Worm (Caenorhabditis elegans) whole organism, L3 larva: ENCODE data around the gene arrd-2.

Source experiments
- ama-1 ChIP-seq: fragments of 150-350 bp; optimal IDR thresholded peaks from 2 replicates; lab custom pipeline; 2018
- fkh-10 ChIP-seq: sonication (generic microtip); optimal IDR thresholded peaks from 2 replicates; lab custom pipeline; 2017; ENCODE audit warnings: missing biosample characterization, missing genetic modification reagents, missing genetic modification characterization
- lsy-12 ChIP-seq: sonication (generic microtip); optimal IDR thresholded peaks from 2 replicates; lab custom pipeline; 2016; ENCODE audit warnings: mild to moderate bottlenecking, missing genetic modification characterization, missing compliant biosample characterization

DNA sequence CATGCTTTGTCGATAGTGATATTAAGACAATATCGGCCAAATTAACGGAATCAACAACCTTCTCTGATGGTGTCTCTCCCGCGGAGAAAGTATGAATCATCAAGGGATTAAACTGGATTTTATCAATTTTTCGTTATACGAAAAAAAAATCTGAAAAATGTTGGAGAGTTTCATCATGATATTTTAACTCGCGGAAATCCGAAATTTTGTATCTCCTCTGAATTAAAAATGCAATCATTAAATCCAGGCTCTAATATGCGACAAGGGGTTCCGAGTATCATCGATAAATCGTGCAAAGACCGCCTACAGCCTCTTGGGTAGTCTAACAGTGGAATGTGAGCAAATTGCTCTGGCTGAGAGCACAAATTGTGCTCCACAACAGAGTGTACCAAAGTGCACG is 30.4 kb upstream of the arrd-2 start, which contains the start of gene C06C3.10:
- TF ChIP-seq lsy-12 (tag; lab: Kevin White, UChicago) (no peak), ama-1 (lab: Kevin White, UChicago) (no peak), fkh-10 (GFP tag; lab: Kevin White, UChicago) (no peak)
